Worm (Caenorhabditis elegans) whole organism, midembryonic: Measurements from ENCODE around the gene bus-5.

Experiments used
- T22C8.4 ChIP-seq: fragments of 200-800 bp; sonication (Bioruptor generic); IDR thresholded peaks from 2 replicates; pipeline ENCODE4 v1.3.6; 2022; ENCODE audit warnings: missing genetic modification characterization, missing compliant biosample characterization
- flt-1 ChIP-seq: fragments of 200-800 bp; sonication (Bioruptor generic); IDR thresholded peaks from 2 replicates; pipeline ENCODE4 v1.3.6; 2022; ENCODE audit warnings: missing genetic modification characterization, missing compliant biosample characterization
- ref-1 ChIP-seq: fragments of 200-800 bp; sonication (Bioruptor generic); conservative IDR thresholded peaks from 2 replicates; pipeline ENCODE4 v1.3.6; 2022; ENCODE audit warnings: missing genetic modification reagents, missing genetic modification characterization, missing compliant biosample characterization
- tab-1 ChIP-seq: fragments of 200-800 bp; sonication (Bioruptor generic); IDR thresholded peaks from 2 replicates; pipeline ENCODE4 v1.3.6; 2022; ENCODE audit warnings: missing genetic modification characterization, missing compliant biosample characterization
- ztf-23 ChIP-seq: fragments of 200-800 bp; sonication (Bioruptor generic); IDR thresholded peaks from 2 replicates; pipeline ENCODE4 v1.3.6; 2022; ENCODE audit warnings: missing genetic modification reagents, missing genetic modification characterization, missing compliant biosample characterization

ce11 chrX:2118162-2118561, 5.3 kb upstream of the bus-5 start, which contains the start of gene swip-10:
- TF ChIP-seq ref-1 (no peak), flt-1 (GFP tag; lab: Robert Waterston, UW) (no peak), T22C8.4 (GFP tag; lab: Robert Waterston, UW) (no peak), tab-1 (GFP tag; lab: Robert Waterston, UW) (no peak), ztf-23 (no peak)
